Fruit fly (Drosophila melanogaster): ENCODE results near the gene CG13272.

dm6 chr2L:16816750-16817087 lies 12.0 kb downstream of the CG13272 start:
- TF ChIP-seq Pif1A (GFP tag; optimal IDR thresholded peaks at IDR 0.05) (no peak), CG10348 (GFP tag; IDR thresholded peaks at IDR 0.05) (no peak), Snoo (tag; optimal IDR thresholded peaks at IDR 0.05) (no peak), Ets98B (GFP tag; IDR thresholded peaks at IDR 0.05) (no peak), gl (tag; optimal IDR thresholded peaks at IDR 0.05) (no peak), CG8159 (tag; optimal IDR thresholded peaks at IDR 0.05) (no peak), rn (GFP tag; IDR thresholded peaks at IDR 0.05) (no peak), CG34367 (tag; optimal IDR thresholded peaks at IDR 0.05) (no peak), CG12605 (GFP tag; IDR thresholded peaks at IDR 0.05) (no peak), CG9948 (tag; optimal IDR thresholded peaks at IDR 0.05) (no peak), EcR (GFP tag; optimal IDR thresholded peaks at IDR 0.05) (peak; percentile 77), fd96Ca (GFP tag; IDR thresholded peaks at IDR 0.05) (no peak)

All from whole organism, pupa.